Fruit fly (Drosophila melanogaster): ENCODE results near the gene CG9747.

Gene CG9747

dm6 chr3R:30175045-30175589 is 15.9 kb downstream of the CG9747 start:
- TF ChIP-seq CG6792 (GFP tag; optimal IDR thresholded peaks at IDR 0.05) (no peak), eg (GFP tag; IDR thresholded peaks at IDR 0.05) (peak; percentile 5; the same call in 1 of the 3 replicates), CG8319 (GFP tag; optimal IDR thresholded peaks at IDR 0.05) (no peak), Eip78C (GFP tag) (peak; percentile 40)

- TF ChIP-seq CG6792 (GFP tag; optimal IDR thresholded peaks at IDR 0.05), result no peak
- TF ChIP-seq CG11762 (GFP tag; optimal IDR thresholded peaks at IDR 0.05; ENCODE audit: insufficient read depth), result no peak
- 0 out of 3 replicates have a peak, but pooled peaks have one; percentile 16 for TF ChIP-seq eg (GFP tag; IDR thresholded peaks at IDR 0.05)
These were observed 16.7 kb downstream of the CG9747 start, which contains the start of gene Mlc2 for dm6 chr3R:30174160-30175002. Mlc2 (minus strand) TSS chr3R:30174551.

DNA sequence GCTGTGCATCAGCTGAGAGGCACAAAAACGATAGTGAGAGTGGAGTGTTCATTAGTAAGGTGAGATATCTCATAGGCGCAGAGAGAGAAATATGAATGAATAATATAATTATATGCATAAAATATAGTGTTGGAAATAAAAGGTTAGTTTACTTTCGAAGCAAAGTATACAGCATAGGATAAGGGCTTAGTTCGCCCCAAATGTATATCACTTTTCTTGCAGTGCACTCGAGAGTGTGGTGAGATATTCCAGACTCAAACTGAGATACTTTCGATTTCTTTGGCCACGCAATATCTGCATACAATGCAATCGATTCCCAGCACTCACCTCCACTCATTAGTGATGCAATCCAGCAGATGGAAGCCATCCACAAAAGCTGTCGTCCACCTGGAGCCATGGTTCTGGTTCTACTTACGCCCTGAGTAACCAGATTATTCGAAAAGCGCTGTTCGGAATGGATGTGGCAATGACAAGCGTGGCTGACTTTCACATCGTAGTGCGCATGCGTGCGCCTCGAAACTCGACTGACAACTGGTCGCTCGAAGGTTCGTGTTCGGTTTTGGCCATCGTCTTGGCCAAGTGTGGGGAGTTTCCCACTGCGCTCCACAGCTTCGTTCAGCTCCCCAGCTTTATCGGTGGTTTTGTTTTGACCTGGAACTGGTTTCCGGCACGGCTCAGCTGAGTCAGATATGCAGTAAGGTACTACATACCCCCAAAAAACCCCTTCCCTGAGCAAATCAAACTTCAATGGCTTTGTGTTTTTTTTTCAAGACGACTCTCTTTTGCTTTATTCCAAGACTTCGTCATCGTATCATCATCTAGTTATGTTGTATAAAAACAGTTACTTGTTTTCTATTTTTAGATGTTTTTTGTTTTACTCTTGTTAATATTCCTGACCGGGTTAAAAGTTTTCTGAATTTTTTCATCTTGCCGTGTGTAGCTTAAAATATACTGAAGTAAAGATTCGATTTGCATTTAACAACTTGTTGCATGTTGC is 20.1 kb downstream of the CG9747 start, which contains the start of gene Rsod:
TSS of gene Rsod (minus strand) at position 537 of the 997 bp plus-strand sequence.
- TF ChIP-seq CG6854 (GFP tag; optimal IDR thresholded peaks at IDR 0.05), result peak; percentile 53
- TF ChIP-seq Eip78C (GFP tag), result peak; percentile 96
- peak; percentile 71 for TF ChIP-seq CG10669 (GFP tag; optimal IDR thresholded peaks at IDR 0.05)
- peak; percentile 54 for TF ChIP-seq CG7368 (GFP tag; optimal IDR thresholded peaks at IDR 0.05)
- TF ChIP-seq Hr39 (GFP tag; optimal IDR thresholded peaks at IDR 0.05), result peak; percentile 79
- peak; percentile 58 for TF ChIP-seq CG11902 (GFP tag; optimal IDR thresholded peaks at IDR 0.05)
- no peak for TF ChIP-seq fkh (GFP tag; optimal IDR thresholded peaks at IDR 0.05)
- peak; percentile 83 for TF ChIP-seq Gug (GFP tag; IDR thresholded peaks at IDR 0.05)
- peak; percentile 84 for TF ChIP-seq Smox (GFP tag; optimal IDR thresholded peaks at IDR 0.05)
- peak; percentile 74 for TF ChIP-seq vri (GFP tag; optimal IDR thresholded peaks at IDR 0.05)
- peak; percentile 68 for TF ChIP-seq Eip93F (GFP tag; optimal IDR thresholded peaks at IDR 0.05)
- TF ChIP-seq spab (GFP tag; optimal IDR thresholded peaks at IDR 0.05), result peak; percentile 65
- TF ChIP-seq CG16779 (tag; optimal IDR thresholded peaks at IDR 0.05), result peak; percentile 66
- peak; percentile 85 for TF ChIP-seq net (GFP tag; optimal IDR thresholded peaks at IDR 0.05)
- peak; percentile 45 for TF ChIP-seq CG1621 (tag; optimal IDR thresholded peaks at IDR 0.05)
- peak; percentile 77 for TF ChIP-seq CG11762 (GFP tag; optimal IDR thresholded peaks at IDR 0.05; ENCODE audit: insufficient read depth)
- TF ChIP-seq Sox15 (GFP tag; optimal IDR thresholded peaks at IDR 0.05), result peak; percentile 67
- peak; percentile 87 for TF ChIP-seq pdm3 (GFP tag; optimal IDR thresholded peaks at IDR 0.05)
- TF ChIP-seq eg (GFP tag; IDR thresholded peaks at IDR 0.05), result peak; percentile 97
- TF ChIP-seq fd85E (GFP tag; optimal IDR thresholded peaks at IDR 0.05), result no peak
- peak; percentile 7 for TF ChIP-seq CG8319 (GFP tag; optimal IDR thresholded peaks at IDR 0.05)
- peak; percentile 84 for TF ChIP-seq dac (GFP tag; optimal IDR thresholded peaks at IDR 0.05)
- TF ChIP-seq Met (GFP tag; optimal IDR thresholded peaks at IDR 0.05), result peak; percentile 79
- peak; percentile 88 for TF ChIP-seq CG6276 (GFP tag; optimal IDR thresholded peaks at IDR 0.05)
- peak; percentile 92 for TF ChIP-seq CG3919 (GFP tag; optimal IDR thresholded peaks at IDR 0.05)
- no peak for TF ChIP-seq Hr38 (GFP tag; optimal IDR thresholded peaks at IDR 0.05)
- peak; percentile 70 for TF ChIP-seq Eip75B (GFP tag; optimal IDR thresholded peaks at IDR 0.05)
- peak; percentile 90 for TF ChIP-seq Lpt (GFP tag; optimal IDR thresholded peaks at IDR 0.05)
- peak; percentile 96 for TF ChIP-seq CG6163 (GFP tag; IDR thresholded peaks at IDR 0.05)
- peak; percentile 81 for TF ChIP-seq lz (GFP tag; optimal IDR thresholded peaks at IDR 0.05)
- TF ChIP-seq CG6808 (GFP tag; optimal IDR thresholded peaks at IDR 0.05), result peak; percentile 21
- TF ChIP-seq CG10631 (GFP tag; optimal IDR thresholded peaks at IDR 0.05), result peak; percentile 90
- TF ChIP-seq CG31627 (GFP tag; optimal IDR thresholded peaks at IDR 0.05), result peak; percentile 70
- TF ChIP-seq fd59A (GFP tag; optimal IDR thresholded peaks at IDR 0.05), result peak; percentile 45
- TF ChIP-seq Sox14 (GFP tag; optimal IDR thresholded peaks at IDR 0.05), result peak; percentile 82
- TF ChIP-seq svp (GFP tag), result peak; percentile 78
- peak; percentile 76 for TF ChIP-seq CG3032 (tag; optimal IDR thresholded peaks at IDR 0.05)
- TF ChIP-seq CG4318 (GFP tag; optimal IDR thresholded peaks at IDR 0.05), result peak; percentile 79
- TF ChIP-seq CG9139 (GFP tag; optimal IDR thresholded peaks at IDR 0.05), result no peak
- TF ChIP-seq acj6 (GFP tag; optimal IDR thresholded peaks at IDR 0.05), result peak; percentile 88
- peak; percentile 83 for TF ChIP-seq esn (GFP tag; optimal IDR thresholded peaks at IDR 0.05)
